Fruit fly (Drosophila melanogaster): Measurements from ENCODE around the gene sofe.

dm6 chrX:10816856-10817255 is 40.4 kb downstream of the sofe start:
- TF ChIP-seq CG7839 (tag; optimal IDR thresholded peaks at IDR 0.05) (no peak), nom (GFP tag; optimal IDR thresholded peaks at IDR 0.05) (no peak), CG7987 (GFP tag; optimal IDR thresholded peaks at IDR 0.05) (no peak)
